Fruit fly (Drosophila melanogaster) whole organism, embryonic: ENCODE data around the gene Arp1.

Experiments used
- Atf-2 ChIP-seq: fragments of 200-800 bp; sonication (Bioruptor generic); optimal IDR thresholded peaks from 2 replicates; lab custom pipeline; 2016; ENCODE audit warnings: missing biosample characterization, missing genetic modification characterization
- BEAF-32 ChIP-seq: fragments of 200-800 bp; sonication (Bioruptor generic); optimal IDR thresholded peaks from 3 replicates; lab custom pipeline; 2017; ENCODE audit warnings: missing biosample characterization, missing genetic modification characterization, mild to moderate bottlenecking, moderate library complexity, missing genetic modification reagents
- CG10959 ChIP-seq: fragments of 200-800 bp; sonication (Bioruptor generic); IDR thresholded peaks from 2 replicates; pipeline ENCODE4 v1.3.6; 2022; ENCODE audit warnings: missing biosample characterization, missing genetic modification characterization
- CG11560 ChIP-seq: fragments of 200-800 bp; sonication (Bioruptor generic); IDR thresholded peaks from 3 replicates; pipeline ENCODE4 v1.3.6; 2022; ENCODE audit warnings: missing biosample characterization, missing genetic modification characterization
- CG12219 ChIP-seq: fragments of 200-800 bp; sonication (Bioruptor generic); optimal IDR thresholded peaks from 3 replicates; lab custom pipeline; 2018; ENCODE audit warnings: missing biosample characterization, mild to moderate bottlenecking, missing genetic modification characterization
- CG1529 ChIP-seq: fragments of 200-800 bp; sonication (Bioruptor generic); optimal IDR thresholded peaks from 3 replicates; lab custom pipeline; 2018; ENCODE audit warnings: missing biosample characterization, missing genetic modification characterization
- CG17328 ChIP-seq: fragments of 200-800 bp; sonication (Bioruptor generic); IDR thresholded peaks from 2 replicates; pipeline ENCODE4 v1.3.6; 2022; ENCODE audit warnings: missing biosample characterization, missing genetic modification characterization
- CG17385 ChIP-seq: fragments of 200-800 bp; sonication (Bioruptor generic); optimal IDR thresholded peaks from 3 replicates; lab custom pipeline; 2018; ENCODE audit warnings: missing biosample characterization, mild to moderate bottlenecking, missing genetic modification characterization
- CG1832 ChIP-seq: fragments of 200-800 bp; sonication (Bioruptor generic); optimal IDR thresholded peaks from 2 replicates; lab custom pipeline; 2017; ENCODE audit warnings: missing biosample characterization, mild to moderate bottlenecking, missing genetic modification characterization, inconsistent platforms
- CG3407 ChIP-seq: fragments of 200-800 bp; sonication (Bioruptor generic); optimal IDR thresholded peaks from 2 replicates; lab custom pipeline; 2018; ENCODE audit warnings: missing biosample characterization, mild to moderate bottlenecking, missing genetic modification characterization
- CG3726 ChIP-seq: fragments of 200-800 bp; sonication (Bioruptor generic); IDR thresholded peaks from 3 replicates; pipeline ENCODE4, ENCODE4 v1.3.6; 2022; ENCODE audit warnings: missing biosample characterization, missing genetic modification characterization
- CG6791 ChIP-seq: fragments of 200-800 bp; sonication (Bioruptor generic); IDR thresholded peaks from 3 replicates; pipeline ENCODE4 v1.3.6; 2022; ENCODE audit warnings: missing biosample characterization, missing genetic modification characterization; ENCODE audit not compliant: partially characterized antibody
- CG8359 ChIP-seq: fragments of 200-800 bp; sonication (Bioruptor generic); optimal IDR thresholded peaks from 2 replicates; lab custom pipeline; 2017; ENCODE audit warnings: missing biosample characterization, mild to moderate bottlenecking, missing genetic modification characterization, borderline replicate concordance
- CG8388 ChIP-seq: fragments of 200-800 bp; sonication (Bioruptor generic); optimal IDR thresholded peaks from 2 replicates; lab custom pipeline; 2019; ENCODE audit warnings: missing biosample characterization, mild to moderate bottlenecking, missing genetic modification characterization, moderate library complexity
- CG9817 ChIP-seq: fragments of 200-800 bp; sonication (Bioruptor generic); optimal IDR thresholded peaks from 2 replicates; lab custom pipeline; 2018; ENCODE audit warnings: missing biosample characterization, mild to moderate bottlenecking, missing genetic modification characterization, moderate library complexity
- CHES-1-like ChIP-seq: fragments of 200-800 bp; sonication (Bioruptor generic); optimal IDR thresholded peaks from 2 replicates; lab custom pipeline; 2016; ENCODE audit warnings: missing biosample characterization, missing genetic modification characterization
- CoRest ChIP-seq: fragments of 200-800 bp; sonication (Bioruptor generic); optimal IDR thresholded peaks from 3 replicates; lab custom pipeline; 2018; ENCODE audit warnings: missing biosample characterization, mild to moderate bottlenecking, missing genetic modification characterization, moderate library complexity
- Doc2 ChIP-seq: fragments of 200-800 bp; sonication (Bioruptor generic); IDR thresholded peaks from 2 replicates; pipeline ENCODE4 v1.3.6; 2022; ENCODE audit warnings: missing biosample characterization, missing genetic modification characterization
- Dref ChIP-seq: fragments of 200-800 bp; sonication (Bioruptor generic); IDR thresholded peaks from 2 replicates; pipeline ENCODE4 v1.3.6; 2022; ENCODE audit warnings: missing biosample characterization, missing genetic modification characterization
- HmgD ChIP-seq: fragments of 200-800 bp; sonication (Bioruptor generic); optimal IDR thresholded peaks from 3 replicates; lab custom pipeline; 2016; ENCODE audit warnings: missing biosample characterization, missing genetic modification characterization
- HmgZ ChIP-seq: fragments of 200-800 bp; sonication (Bioruptor generic); optimal IDR thresholded peaks from 2 replicates; lab custom pipeline; 2018; ENCODE audit warnings: missing biosample characterization, mild to moderate bottlenecking, missing genetic modification characterization
- Hmr ChIP-seq: fragments of 200-800 bp; sonication (Bioruptor generic); optimal IDR thresholded peaks from 3 replicates; lab custom pipeline; 2017; ENCODE audit warnings: mild to moderate bottlenecking, missing biosample characterization, missing genetic modification reagents, missing genetic modification characterization
- Max ChIP-seq: fragments of 200-800 bp; sonication (Bioruptor generic); optimal IDR thresholded peaks from 2 replicates; lab custom pipeline; 2016; ENCODE audit warnings: missing biosample characterization, mild to moderate bottlenecking, missing genetic modification characterization
- ab ChIP-seq: fragments of 200-800 bp; sonication (Bioruptor generic); optimal IDR thresholded peaks from 2 replicates; lab custom pipeline; 2016; ENCODE audit warnings: missing biosample characterization, missing genetic modification characterization
- ara ChIP-seq: fragments of 200-800 bp; sonication (Bioruptor generic); IDR thresholded peaks from 2 replicates; pipeline ENCODE4 v1.3.6; 2022; ENCODE audit warnings: missing biosample characterization, missing genetic modification characterization
- az2 ChIP-seq: fragments of 200-800 bp; sonication (Bioruptor generic); optimal IDR thresholded peaks from 3 replicates; lab custom pipeline; 2016; ENCODE audit warnings: missing biosample characterization, missing genetic modification characterization
- bab2 ChIP-seq: fragments of 200-800 bp; sonication (Bioruptor generic); optimal IDR thresholded peaks from 2 replicates; lab custom pipeline; 2016; ENCODE audit warnings: missing biosample characterization, missing genetic modification characterization
- bowl ChIP-seq: fragments of 200-800 bp; sonication (Bioruptor generic); IDR thresholded peaks from 2 replicates; pipeline ENCODE4 v1.3.6; 2022; ENCODE audit warnings: missing biosample characterization, missing genetic modification characterization
- btn ChIP-seq: fragments of 200-800 bp; sonication (Bioruptor generic); optimal IDR thresholded peaks from 2 replicates; lab custom pipeline; 2016; ENCODE audit warnings: missing biosample characterization, missing genetic modification characterization
- cato ChIP-seq: fragments of 200-800 bp; sonication (Bioruptor generic); optimal IDR thresholded peaks from 2 replicates; lab custom pipeline; 2016; ENCODE audit warnings: missing biosample characterization, missing genetic modification characterization, borderline replicate concordance
- crc ChIP-seq: fragments of 200-800 bp; sonication (Bioruptor generic); optimal IDR thresholded peaks from 2 replicates; lab custom pipeline; 2016; ENCODE audit warnings: missing biosample characterization, missing genetic modification characterization
- cwo ChIP-seq: fragments of 200-800 bp; sonication (Bioruptor generic); optimal IDR thresholded peaks from 3 replicates; lab custom pipeline; 2017; ENCODE audit warnings: missing biosample characterization, missing genetic modification characterization, mild to moderate bottlenecking, moderate library complexity, missing genetic modification reagents
- danr ChIP-seq: fragments of 200-800 bp; sonication (Bioruptor generic); IDR thresholded peaks from 2 replicates; pipeline ENCODE4 v1.3.6; 2022; ENCODE audit warnings: missing biosample characterization, missing genetic modification characterization
- disco-r ChIP-seq: fragments of 200-800 bp; sonication (Bioruptor generic); optimal IDR thresholded peaks from 2 replicates; lab custom pipeline; 2016; ENCODE audit warnings: missing biosample characterization, missing genetic modification characterization
- fd64A ChIP-seq: fragments of 200-800 bp; sonication (Bioruptor generic); optimal IDR thresholded peaks from 3 replicates; lab custom pipeline; 2018; ENCODE audit warnings: missing biosample characterization, mild to moderate bottlenecking, missing genetic modification characterization
- gfzf ChIP-seq: fragments of 200-800 bp; sonication (Bioruptor generic); optimal IDR thresholded peaks from 2 replicates; lab custom pipeline; 2016; ENCODE audit warnings: missing biosample characterization, mild to moderate bottlenecking, missing genetic modification characterization, moderate library complexity
- grau ChIP-seq: fragments of 200-800 bp; optimal IDR thresholded peaks from 3 replicates; lab custom pipeline; 2019; ENCODE audit warnings: missing biosample characterization, mild to moderate bottlenecking, missing genetic modification characterization, moderate library complexity
- gsb ChIP-seq: fragments of 200-800 bp; sonication (Bioruptor generic); IDR thresholded peaks from 2 replicates; pipeline ENCODE4 v1.3.6; 2022; ENCODE audit warnings: missing biosample characterization, missing genetic modification characterization
- ken ChIP-seq: fragments of 200-800 bp; sonication (Bioruptor generic); IDR thresholded peaks from 3 replicates; pipeline ENCODE4 v1.3.6; 2022; ENCODE audit warnings: missing biosample characterization, missing genetic modification characterization
- kni ChIP-seq: fragments of 200-800 bp; sonication (Bioruptor generic); optimal IDR thresholded peaks from 3 replicates; lab custom pipeline; 2017; ENCODE audit warnings: mild to moderate bottlenecking, missing biosample characterization, missing genetic modification reagents, missing genetic modification characterization
- knrl ChIP-seq: fragments of 200-800 bp; sonication (Bioruptor generic); IDR thresholded peaks from 3 replicates; pipeline ENCODE4 v1.3.6; 2022; ENCODE audit warnings: missing biosample characterization, missing genetic modification characterization; ENCODE audit not compliant: partially characterized antibody
- nom ChIP-seq: fragments of 200-800 bp; sonication (Bioruptor generic); optimal IDR thresholded peaks from 2 replicates; lab custom pipeline; 2017; ENCODE audit warnings: missing biosample characterization, missing genetic modification characterization, mild to moderate bottlenecking, moderate library complexity, missing genetic modification reagents
- pita ChIP-seq: fragments of 200-800 bp; sonication (Bioruptor generic); optimal IDR thresholded peaks from 2 replicates; lab custom pipeline; 2017; ENCODE audit warnings: missing biosample characterization, mild to moderate bottlenecking, missing genetic modification characterization
- psq ChIP-seq: fragments of 200-800 bp; sonication (Bioruptor generic); optimal IDR thresholded peaks from 2 replicates; lab custom pipeline; 2017; ENCODE audit warnings: missing biosample characterization, missing genetic modification characterization
- repo ChIP-seq: fragments of 200-800 bp; sonication (Bioruptor generic); optimal IDR thresholded peaks from 2 replicates; lab custom pipeline; 2016; ENCODE audit warnings: missing biosample characterization, missing genetic modification characterization
- ro ChIP-seq: fragments of 200-800 bp; sonication (Bioruptor generic); IDR thresholded peaks from 2 replicates; pipeline ENCODE4 v1.3.6; 2022; ENCODE audit warnings: missing biosample characterization, missing genetic modification characterization
- sob ChIP-seq: fragments of 200-800 bp; sonication (Bioruptor generic); IDR thresholded peaks from 2 replicates; pipeline ENCODE4 v1.3.6; 2022; ENCODE audit warnings: missing biosample characterization, missing genetic modification characterization
- sqz ChIP-seq: fragments of 200-800 bp; sonication (Bioruptor generic); optimal IDR thresholded peaks from 3 replicates; lab custom pipeline; 2018; ENCODE audit warnings: missing biosample characterization, mild to moderate bottlenecking, missing genetic modification characterization
- unc-4 ChIP-seq: fragments of 200-800 bp; sonication (Bioruptor generic); IDR thresholded peaks from 2 replicates; pipeline ENCODE4 v1.3.6; 2022; ENCODE audit warnings: missing biosample characterization, missing genetic modification characterization; ENCODE audit not compliant: partially characterized antibody

The Arp1 gene

dm6 chr3R:12653511-12654252 lies 37.9 kb upstream of the Arp1 start (continued):
- peak; percentile 54; the same call in 1 of the 2 replicates for TF ChIP-seq ro
- TF ChIP-seq Doc2, result 0 out of 2 replicates have a peak, but pooled peaks have one; percentile 38
- peak; percentile 76 for TF ChIP-seq CG17385 (GFP tag; lab: Kevin White, UChicago)
- peak; percentile 83 for TF ChIP-seq CG1529 (GFP tag; lab: Kevin White, UChicago)
- TF ChIP-seq fd64A (GFP tag; lab: Kevin White, UChicago), result peak; percentile 52
- peak; percentile 85 for TF ChIP-seq grau
- TF ChIP-seq CG10959 (GFP tag; lab: Robert Waterston, UW), result peak; percentile 40; the same call in 1 of the 2 replicates
- peak; percentile 70 for TF ChIP-seq ara (GFP tag; lab: Robert Waterston, UW)
- TF ChIP-seq gfzf (GFP tag; lab: Kevin White, UChicago), result no peak
- peak; percentile 83 for TF ChIP-seq Atf-2 (GFP tag; lab: Kevin White, UChicago)
- peak; percentile 27 for TF ChIP-seq ab (GFP tag; lab: Kevin White, UChicago)
- peak; percentile 91 for TF ChIP-seq CoRest (tag; lab: Kevin White, UChicago)
- no peak for TF ChIP-seq nom
- 0 out of 3 replicates have a peak, but pooled peaks have one; percentile 57 for TF ChIP-seq CG3726
- no peak for TF ChIP-seq CG1832 (GFP tag; lab: Kevin White, UChicago)
- peak; percentile 78 for TF ChIP-seq CG9817 (tag; lab: Kevin White, UChicago)
- TF ChIP-seq danr (GFP tag; lab: Robert Waterston, UW), result peak; percentile 80
- TF ChIP-seq HmgZ (tag; lab: Kevin White, UChicago), result peak; percentile 64
- TF ChIP-seq CHES-1-like (GFP tag; lab: Kevin White, UChicago), result peak; percentile 73
- peak; percentile 69 for TF ChIP-seq Hmr (GFP tag; lab: Kevin White, UChicago)
- TF ChIP-seq repo (GFP tag; lab: Kevin White, UChicago), result peak; percentile 66
- peak; percentile 79 for TF ChIP-seq ken
- peak; percentile 11 for TF ChIP-seq kni (GFP tag; lab: Kevin White, UChicago)
- TF ChIP-seq CG8359 (GFP tag; lab: Kevin White, UChicago), result peak; percentile 62
- no peak for TF ChIP-seq sqz (GFP tag; lab: Kevin White, UChicago)
- TF ChIP-seq CG17328 (GFP tag; lab: Robert Waterston, UW), result peak; percentile 66
- peak; percentile 63 for TF ChIP-seq disco-r (GFP tag; lab: Kevin White, UChicago)
- TF ChIP-seq CG8388, result peak; percentile 72
- TF ChIP-seq CG11560 (tag; lab: Robert Waterston, UW), result peak; percentile 73
- peak; percentile 75 for TF ChIP-seq az2 (GFP tag; lab: Kevin White, UChicago)
- peak; percentile 73 for TF ChIP-seq crc (GFP tag; lab: Kevin White, UChicago)
- no peak for TF ChIP-seq Dref (GFP tag; lab: Robert Waterston, UW)
- TF ChIP-seq btn (GFP tag; lab: Kevin White, UChicago), result peak; percentile 45
- peak; percentile 66; the same call in 1 of the 2 replicates for TF ChIP-seq sob
- TF ChIP-seq CG3407 (GFP tag; lab: Kevin White, UChicago), result peak; percentile 72
- no peak for TF ChIP-seq unc-4
- TF ChIP-seq gsb (GFP tag; lab: Robert Waterston, UW), result peak; percentile 70
- peak; percentile 76 for TF ChIP-seq bab2 (GFP tag; lab: Kevin White, UChicago)
- TF ChIP-seq psq (GFP tag; lab: Kevin White, UChicago), result peak; percentile 13
- TF ChIP-seq pita, result no peak
- no peak for TF ChIP-seq CG6791 (GFP tag; lab: Robert Waterston, UW)
- peak; percentile 46; the same call in 1 of the 2 replicates for TF ChIP-seq bowl (GFP tag; lab: Robert Waterston, UW)
- peak; percentile 85 for TF ChIP-seq CG12219 (GFP tag; lab: Kevin White, UChicago)
- TF ChIP-seq cwo (GFP tag; lab: Kevin White, UChicago), result peak; percentile 55
- TF ChIP-seq BEAF-32 (GFP tag; lab: Kevin White, UChicago), result no peak
- TF ChIP-seq cato (GFP tag; lab: Kevin White, UChicago), result peak; percentile 28
- no peak for TF ChIP-seq knrl
- peak; percentile 53 for TF ChIP-seq Max (GFP tag; lab: Kevin White, UChicago)
- no peak for TF ChIP-seq HmgD (GFP tag; lab: Kevin White, UChicago)
